Fruit fly (Drosophila melanogaster): ENCODE results near the gene zfh1.

Gene zfh1

DNA sequence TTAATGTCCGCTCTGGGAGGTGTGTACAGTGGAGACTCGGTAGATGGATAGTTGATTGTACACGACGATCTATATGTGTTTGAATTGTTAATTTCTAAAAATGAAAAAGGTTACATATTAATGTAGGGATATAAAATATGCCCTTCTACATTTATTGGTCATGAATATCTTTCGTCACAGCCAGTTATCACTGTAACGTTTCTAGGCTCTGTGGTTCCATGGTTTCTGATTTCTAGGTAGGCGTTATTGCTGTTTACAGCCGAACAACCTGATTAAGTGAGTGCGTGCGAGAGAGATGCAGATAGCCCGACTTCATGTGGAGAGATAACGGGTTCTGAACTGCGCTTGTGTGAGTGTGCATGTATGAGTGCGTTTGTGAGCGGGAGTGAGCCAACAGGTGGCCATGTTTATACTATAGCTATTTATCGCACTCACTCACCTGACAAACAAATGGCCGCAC, 16.0 kb downstream of the zfh1 start (continued):
- TF ChIP-seq CG31365 (tag; optimal IDR thresholded peaks at IDR 0.05) (peak; percentile 68), CG6813 (GFP tag; optimal IDR thresholded peaks at IDR 0.05) (peak; percentile 90), Atf3 (GFP tag; optimal IDR thresholded peaks at IDR 0.05) (peak; percentile 86), Oli (tag; optimal IDR thresholded peaks at IDR 0.05) (peak; percentile 93), ara (GFP tag; IDR thresholded peaks at IDR 0.05) (peak; percentile 95), Dad (GFP tag; optimal IDR thresholded peaks at IDR 0.05) (peak; percentile 93), CG34422 (GFP tag; IDR thresholded peaks at IDR 0.05) (peak; percentile 96), maf-S (GFP tag; optimal IDR thresholded peaks at IDR 0.05) (peak; percentile 92), Sox102F (GFP tag; optimal IDR thresholded peaks at IDR 0.05) (peak; percentile 91), CG4360 (GFP tag; IDR thresholded peaks at IDR 0.05) (peak; percentile 68; the same call in 1 of the 2 replicates), CG2678 (tag; optimal IDR thresholded peaks at IDR 0.05) (peak; percentile 94), CG3847 (GFP tag; IDR thresholded peaks at IDR 0.05) (peak; percentile 93), CG12071 (GFP tag; optimal IDR thresholded peaks at IDR 0.05) (peak; percentile 86), CG17186 (GFP tag; optimal IDR thresholded peaks at IDR 0.05) (peak; percentile 53), mld (GFP tag; IDR thresholded peaks at IDR 0.05; ENCODE audit: partially characterized antibody) (no peak), pb (GFP tag; optimal IDR thresholded peaks at IDR 0.05) (peak; percentile 89), CG14710 (tag; optimal IDR thresholded peaks at IDR 0.05) (peak; percentile 94), kah (GFP tag; optimal IDR thresholded peaks at IDR 0.05) (peak; percentile 75), sim (GFP tag; IDR thresholded peaks at IDR 0.05) (peak; percentile 89), PHDP (tag; optimal IDR thresholded peaks at IDR 0.05) (peak; percentile 93), CG11504 (tag; optimal IDR thresholded peaks at IDR 0.05) (peak; percentile 91), dmrt99B (tag; optimal IDR thresholded peaks at IDR 0.05) (peak; percentile 93), crol (GFP tag; IDR thresholded peaks at IDR 0.05) (peak; percentile 53), lola (GFP tag; optimal IDR thresholded peaks at IDR 0.05) (peak in 1 of 3 experiments; percentile 94), gcm2 (GFP tag; optimal IDR thresholded peaks at IDR 0.05) (peak; percentile 76), HLH3B (GFP tag; IDR thresholded peaks at IDR 0.05) (peak; percentile 94), dati (GFP tag; IDR thresholded peaks at IDR 0.05) (peak; percentile 82), Drgx (GFP tag; IDR thresholded peaks at IDR 0.05) (peak; percentile 92), run (tag; optimal IDR thresholded peaks at IDR 0.05) (peak; percentile 78), CG10274 (GFP tag; optimal IDR thresholded peaks at IDR 0.05) (peak; percentile 74), klu (GFP tag; IDR thresholded peaks at IDR 0.05) (peak; percentile 83), sens (GFP tag) (peak; percentile 99), ato (GFP tag; IDR thresholded peaks at IDR 0.05; ENCODE audit: partially characterized antibody) (no peak), fd3F (GFP tag; optimal IDR thresholded peaks at IDR 0.05) (peak; percentile 88), HHEX (GFP tag; optimal IDR thresholded peaks at IDR 0.05) (peak; percentile 89), CG1647 (GFP tag; optimal IDR thresholded peaks at IDR 0.05) (peak; percentile 86), hth (optimal IDR thresholded peaks at IDR 0.05) (no peak), CG33213 (GFP tag; optimal IDR thresholded peaks at IDR 0.05) (peak; percentile 94), Doc2 (GFP tag; IDR thresholded peaks at IDR 0.05) (peak; percentile 68; the same call in 1 of the 2 replicates), tio (GFP tag; optimal IDR thresholded peaks at IDR 0.05) (peak; percentile 84), exex (tag; optimal IDR thresholded peaks at IDR 0.05) (peak; percentile 59), gcm (GFP tag; optimal IDR thresholded peaks at IDR 0.05) (peak; percentile 89), cg (GFP tag; optimal IDR thresholded peaks at IDR 0.05) (peak; percentile 96), sr (GFP tag; IDR thresholded peaks at IDR 0.05) (peak; percentile 75; the same call in 2 of the 3 replicates), ken (GFP tag; IDR thresholded peaks at IDR 0.05) (peak; percentile 95), Dp (GFP tag; optimal IDR thresholded peaks at IDR 0.05) (no peak), HmgZ (tag; optimal IDR thresholded peaks at IDR 0.05) (peak; percentile 92), CG2116 (GFP tag; optimal IDR thresholded peaks at IDR 0.05) (peak; percentile 68), caup (GFP tag; optimal IDR thresholded peaks at IDR 0.05; ENCODE audit: severe bottlenecking) (peak; percentile 84), MESR4 (GFP tag; optimal IDR thresholded peaks at IDR 0.05) (peak; percentile 36)
